Fruit fly (Drosophila melanogaster) whole organism, pupa: Measurements from ENCODE around the gene ERp44.
A peak's percentile ranks its signal among the peaks of the same experiment; 100 is the strongest.

Source experiments
- CG10348 ChIP-seq: fragments of 200-800 bp; sonication (Bioruptor generic); IDR thresholded peaks from 2 replicates; pipeline ENCODE4 v1.3.6; 2022; ENCODE audit warnings: missing biosample characterization, missing genetic modification characterization
- CG12605 ChIP-seq: fragments of 200-800 bp; sonication (Bioruptor generic); IDR thresholded peaks from 2 replicates; pipeline ENCODE4 v1.3.6; 2022; ENCODE audit warnings: missing biosample characterization, missing genetic modification characterization
- CG13204 ChIP-seq: fragments of 200-800 bp; sonication (Bioruptor generic); optimal IDR thresholded peaks from 2 replicates; lab custom pipeline; 2018; ENCODE audit warnings: missing biosample characterization, mild to moderate bottlenecking, missing genetic modification characterization, moderate library complexity
- CG14655 ChIP-seq: fragments of 200-800 bp; sonication (Bioruptor generic); optimal IDR thresholded peaks from 3 replicates; lab custom pipeline; 2017; ENCODE audit warnings: mild to moderate bottlenecking, missing biosample characterization, missing genetic modification reagents, missing genetic modification characterization
- CG15710 ChIP-seq: fragments of 200-800 bp; sonication (Bioruptor generic); optimal IDR thresholded peaks from 2 replicates; lab custom pipeline; 2018; ENCODE audit warnings: missing biosample characterization, mild to moderate bottlenecking, missing genetic modification characterization, moderate library complexity
- CG17806 ChIP-seq: fragments of 200-800 bp; sonication (Bioruptor generic); optimal IDR thresholded peaks from 2 replicates; lab custom pipeline; 2018; ENCODE audit warnings: missing biosample characterization, mild to moderate bottlenecking, missing genetic modification characterization, moderate library complexity
- CG32121 ChIP-seq: fragments of 200-800 bp; sonication (Bioruptor generic); IDR thresholded peaks from 2 replicates; pipeline ENCODE4 v1.3.6; 2022; ENCODE audit warnings: missing biosample characterization, missing genetic modification characterization
- CG34367 ChIP-seq: fragments of 200-800 bp; sonication (Bioruptor generic); optimal IDR thresholded peaks from 2 replicates; lab custom pipeline; 2018; ENCODE audit warnings: missing biosample characterization, mild to moderate bottlenecking, missing genetic modification characterization
- CG4496 ChIP-seq: fragments of 200-800 bp; sonication (Bioruptor generic); IDR thresholded peaks from 3 replicates; pipeline ENCODE4 v1.3.6; 2022; ENCODE audit warnings: missing biosample characterization, missing genetic modification characterization
- CG8159 ChIP-seq: fragments of 200-800 bp; sonication (Bioruptor generic); optimal IDR thresholded peaks from 3 replicates; lab custom pipeline; 2018; ENCODE audit warnings: missing biosample characterization, mild to moderate bottlenecking, missing genetic modification characterization, moderate library complexity
- CG8301 ChIP-seq: fragments of 200-800 bp; sonication (Bioruptor generic); optimal IDR thresholded peaks from 2 replicates; lab custom pipeline; 2018; ENCODE audit warnings: missing biosample characterization, mild to moderate bottlenecking, missing genetic modification characterization
- CG9948 ChIP-seq: fragments of 200-800 bp; sonication (Bioruptor generic); optimal IDR thresholded peaks from 2 replicates; lab custom pipeline; 2018; ENCODE audit warnings: missing biosample characterization, mild to moderate bottlenecking, missing genetic modification characterization, moderate library complexity
- D1 ChIP-seq: fragments of 200-800 bp; sonication (Bioruptor generic); optimal IDR thresholded peaks from 2 replicates; lab custom pipeline; 2018; ENCODE audit warnings: missing biosample characterization, mild to moderate bottlenecking, missing genetic modification characterization, moderate library complexity
- EcR ChIP-seq: fragments of 200-800 bp; sonication (Bioruptor generic); optimal IDR thresholded peaks from 3 replicates; lab custom pipeline; 2019; ENCODE audit warnings: missing biosample characterization, missing genetic modification characterization, mild to moderate bottlenecking, moderate library complexity, missing genetic modification reagents
- Ets98B ChIP-seq: fragments of 200-800 bp; sonication (Bioruptor generic); IDR thresholded peaks from 2 replicates; pipeline ENCODE4 v1.3.6; 2022; ENCODE audit warnings: missing biosample characterization, missing genetic modification characterization
- Pif1A ChIP-seq: fragments of 200-800 bp; sonication (Bioruptor generic); optimal IDR thresholded peaks from 3 replicates; lab custom pipeline; 2016; ENCODE audit warnings: missing biosample characterization, missing genetic modification characterization
- Pif1B ChIP-seq: fragments of 200-800 bp; sonication (Bioruptor generic); optimal IDR thresholded peaks from 3 replicates; lab custom pipeline; 2016; ENCODE audit warnings: missing biosample characterization, missing genetic modification characterization
- Snoo ChIP-seq: fragments of 200-800 bp; sonication (Bioruptor generic); optimal IDR thresholded peaks from 3 replicates; lab custom pipeline; 2017; ENCODE audit warnings: missing biosample characterization, mild to moderate bottlenecking, missing genetic modification characterization, inconsistent platforms
- fd96Ca ChIP-seq: fragments of 200-800 bp; sonication (Bioruptor generic); IDR thresholded peaks from 3 replicates; pipeline ENCODE4 v1.3.6; 2022; ENCODE audit warnings: missing biosample characterization, missing genetic modification characterization
- gl ChIP-seq: fragments of 200-800 bp; sonication (Bioruptor generic); optimal IDR thresholded peaks from 2 replicates; lab custom pipeline; 2018; ENCODE audit warnings: missing biosample characterization, mild to moderate bottlenecking, missing genetic modification characterization
- rn ChIP-seq: fragments of 200-800 bp; sonication (Bioruptor generic); IDR thresholded peaks from 2 replicates; pipeline ENCODE4 v1.3.6; 2022; ENCODE audit warnings: missing biosample characterization, missing genetic modification characterization

The ERp44 gene

DNA sequence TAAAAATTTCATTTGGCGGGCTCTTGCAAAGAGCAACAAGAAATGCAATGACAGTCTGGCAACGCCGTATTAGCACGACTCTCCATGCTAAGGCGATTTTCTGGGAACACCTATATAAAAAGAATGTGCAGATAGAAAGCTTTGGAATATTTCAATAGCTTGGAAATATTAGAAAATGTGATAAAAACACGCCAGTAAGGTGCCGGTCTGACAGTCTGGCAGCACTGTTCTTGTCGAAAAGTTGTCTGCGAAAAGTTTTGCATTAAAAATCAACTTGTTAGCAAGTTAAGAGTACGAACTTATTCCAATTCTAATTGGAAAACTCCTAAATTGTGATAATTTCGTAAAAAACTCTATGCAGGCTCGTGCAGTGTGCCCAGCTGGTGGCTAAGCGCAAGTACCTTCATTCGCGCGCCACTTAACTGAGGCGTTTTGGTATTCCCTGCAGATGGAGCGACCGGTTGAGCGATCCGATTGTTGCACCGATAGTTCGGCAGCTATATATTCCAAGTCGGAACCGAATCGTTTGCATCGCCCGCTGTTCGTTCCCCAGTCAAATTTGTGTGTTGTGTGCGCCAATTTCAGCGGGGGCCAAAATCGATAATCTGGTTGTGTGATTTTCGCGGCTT is 19.5 kb downstream of the ERp44 start, which contains the start of gene eas:
eas (plus strand) TSS at position 451 of the 629 bp plus-strand sequence.
- TF ChIP-seq CG4496 (0 out of 3 replicates have a peak, but pooled peaks have one; percentile 15), EcR (GFP tag; lab: Kevin White, UChicago) (no peak), CG17806 (tag; lab: Kevin White, UChicago) (no peak), CG14655 (GFP tag; lab: Kevin White, UChicago) (no peak), fd96Ca (GFP tag; lab: Robert Waterston, UW) (0 out of 3 replicates have a peak, but pooled peaks have one; percentile 36)

dm6 chrX:16275854-16276338 is 21.6 kb downstream of the ERp44 start, which contains the start of the genes kat80 and Prosalpha4:
kat80 (minus strand) TSS chrX:16276180.
Prosalpha4 (plus strand) TSS chrX:16276270.
- no peak for TF ChIP-seq Pif1A (GFP tag; lab: Kevin White, UChicago)
- no peak for TF ChIP-seq Ets98B (GFP tag; lab: Robert Waterston, UW)
- no peak for TF ChIP-seq rn (GFP tag; lab: Robert Waterston, UW)
- no peak for TF ChIP-seq CG9948
- TF ChIP-seq CG8301 (tag; lab: Kevin White, UChicago), result no peak
- no peak for TF ChIP-seq CG13204 (GFP tag; lab: Kevin White, UChicago)
- TF ChIP-seq CG4496, result no peak
- TF ChIP-seq CG34367 (tag; lab: Kevin White, UChicago), result no peak
- TF ChIP-seq CG8159 (tag; lab: Kevin White, UChicago), result peak; percentile 26
- no peak for TF ChIP-seq fd96Ca (GFP tag; lab: Robert Waterston, UW)
- TF ChIP-seq CG12605 (GFP tag; lab: Robert Waterston, UW), result no peak
- peak; percentile 36 for TF ChIP-seq CG14655 (GFP tag; lab: Kevin White, UChicago)
- TF ChIP-seq D1 (tag; lab: Kevin White, UChicago), result no peak
- TF ChIP-seq EcR (GFP tag; lab: Kevin White, UChicago), result no peak
- TF ChIP-seq CG17806 (tag; lab: Kevin White, UChicago), result no peak
- TF ChIP-seq CG15710 (tag; lab: Kevin White, UChicago), result peak; percentile 19
- no peak for TF ChIP-seq gl (tag; lab: Kevin White, UChicago)
- TF ChIP-seq CG32121 (GFP tag; lab: Robert Waterston, UW), result no peak
- no peak for TF ChIP-seq CG10348
- no peak for TF ChIP-seq Pif1B (GFP tag; lab: Kevin White, UChicago)
- peak; percentile 63 for TF ChIP-seq Snoo (tag; lab: Kevin White, UChicago)

DNA sequence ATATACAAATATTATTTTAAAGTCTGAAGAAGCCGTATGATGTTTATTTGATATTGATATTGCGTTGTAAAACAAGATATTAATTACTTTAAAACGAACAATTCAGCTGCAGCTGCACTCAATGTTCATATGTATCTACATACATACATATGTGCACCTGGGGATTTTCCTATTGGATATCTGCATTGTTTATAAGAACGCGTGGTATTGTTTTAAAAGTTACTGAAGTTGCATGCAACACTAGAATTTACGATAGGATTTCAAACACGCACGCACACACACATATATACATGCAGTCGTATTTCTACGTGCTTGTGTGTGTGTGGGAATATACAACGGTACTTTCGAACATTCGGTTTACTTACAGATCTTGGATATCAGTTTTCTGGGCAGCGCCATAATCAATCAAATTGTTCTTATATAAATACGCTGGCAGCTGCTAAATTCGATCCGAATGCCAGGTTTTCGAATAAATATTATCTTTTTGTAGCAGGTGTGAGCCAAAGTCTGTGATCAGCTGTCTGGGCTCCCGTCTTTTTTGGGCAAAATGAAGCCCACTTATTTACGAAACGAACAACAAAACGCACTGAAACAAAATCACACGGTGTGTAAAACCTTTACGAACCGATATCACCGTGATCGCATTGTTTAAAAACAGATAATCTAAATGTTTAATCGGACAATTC is 22.2 kb downstream of the ERp44 start:
- no peak for TF ChIP-seq CG15710 (tag; lab: Kevin White, UChicago)
- TF ChIP-seq Snoo (tag; lab: Kevin White, UChicago), result no peak
- TF ChIP-seq rn (GFP tag; lab: Robert Waterston, UW), result no peak
- TF ChIP-seq CG17806 (tag; lab: Kevin White, UChicago), result no peak
- TF ChIP-seq, all 21 proteins: peak for 0

- TF ChIP-seq rn (GFP tag; lab: Robert Waterston, UW) (0 out of 2 replicates have a peak, but pooled peaks have one; percentile 12), CG8159 (tag; lab: Kevin White, UChicago) (peak; percentile 28), D1 (tag; lab: Kevin White, UChicago) (no peak), CG15710 (tag; lab: Kevin White, UChicago) (peak; percentile 22), gl (tag; lab: Kevin White, UChicago) (peak; percentile 83), Snoo (tag; lab: Kevin White, UChicago) (no peak), CG12605 (GFP tag; lab: Robert Waterston, UW) (peak; percentile 39; the same call in 1 of the 2 replicates), CG17806 (tag; lab: Kevin White, UChicago) (peak; percentile 14), CG10348 (no peak), fd96Ca (GFP tag; lab: Robert Waterston, UW) (no peak), Pif1A (GFP tag; lab: Kevin White, UChicago) (peak; percentile 15), CG8301 (tag; lab: Kevin White, UChicago) (peak; percentile 35), Pif1B (GFP tag; lab: Kevin White, UChicago) (no peak), CG13204 (GFP tag; lab: Kevin White, UChicago) (peak; percentile 37), CG32121 (GFP tag; lab: Robert Waterston, UW) (peak; percentile 52), CG14655 (GFP tag; lab: Kevin White, UChicago) (peak; percentile 55), EcR (GFP tag; lab: Kevin White, UChicago) (peak; percentile 65), Ets98B (GFP tag; lab: Robert Waterston, UW) (peak; percentile 65; the same call in 1 of the 2 replicates), CG34367 (tag; lab: Kevin White, UChicago) (peak; percentile 31), CG4496 (peak; percentile 60; the same call in 1 of the 3 replicates), CG9948 (no peak)
These were observed 26.7 kb downstream of the ERp44 start, which contains the start of gene Mfe2 for dm6 chrX:16270795-16271194. Mfe2 (plus strand) TSS chrX:16270951.

dm6 chrX:16266437-16266836 is 31.1 kb downstream of the ERp44 start, which contains the start of gene CG12507:
CG12507 (minus strand) TSS chrX:16266537.
- no peak for TF ChIP-seq gl (tag; lab: Kevin White, UChicago)
- TF ChIP-seq rn (GFP tag; lab: Robert Waterston, UW), result no peak
- no peak for TF ChIP-seq CG17806 (tag; lab: Kevin White, UChicago)
- no peak for TF ChIP-seq fd96Ca (GFP tag; lab: Robert Waterston, UW)
- no peak for TF ChIP-seq Pif1B (GFP tag; lab: Kevin White, UChicago)
- TF ChIP-seq CG10348, result no peak
- no peak for TF ChIP-seq CG12605 (GFP tag; lab: Robert Waterston, UW)
- TF ChIP-seq CG4496, result no peak
